Worm (Caenorhabditis elegans): ENCODE results near the gene mrps-11.

mrps-11 gene

DNA sequence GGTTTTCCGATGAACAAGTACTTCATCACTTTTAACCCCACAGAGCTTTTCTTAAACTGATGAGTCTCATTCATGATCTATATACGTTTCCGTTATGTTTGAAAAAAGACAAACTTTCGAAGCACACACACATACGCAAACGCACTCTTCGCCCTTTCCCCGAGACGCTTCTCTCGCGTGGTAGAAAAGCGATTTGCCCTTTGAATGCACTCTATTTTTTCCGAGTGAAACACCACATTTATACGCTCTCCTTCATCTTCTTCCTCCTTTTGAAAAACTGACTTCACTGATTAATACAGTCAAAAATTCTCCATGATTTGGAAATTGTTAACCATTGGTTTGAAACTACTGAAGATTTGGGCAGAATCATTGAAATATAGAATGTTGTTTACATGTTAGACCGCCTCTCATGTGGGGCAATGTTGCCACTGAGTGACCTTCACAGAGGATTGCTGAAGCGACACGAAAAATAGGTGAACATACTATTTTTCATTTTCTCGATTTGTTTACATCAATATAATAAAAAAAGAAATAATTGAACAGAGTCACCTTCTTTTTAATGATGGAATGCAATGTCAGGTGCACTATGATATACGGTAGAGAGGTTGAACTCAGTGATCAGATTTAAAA, 42.1 kb upstream of the mrps-11 start:
- no peak; the same call in 1 of the 2 replicates for TF ChIP-seq sea-1 (GFP tag; conservative IDR thresholded peaks at IDR 0.05)
- no peak for TF ChIP-seq scrt-1 (GFP tag; IDR thresholded peaks at IDR 0.05)
- TF ChIP-seq hnd-1 (tag; optimal IDR thresholded peaks at IDR 0.05): no peak
- no peak for TF ChIP-seq tbx-37 (GFP tag; conservative IDR thresholded peaks at IDR 0.05)
- no peak for TF ChIP-seq ceh-13 (GFP tag; optimal IDR thresholded peaks at IDR 0.05)
- no peak for TF ChIP-seq flt-1 (GFP tag; IDR thresholded peaks at IDR 0.05)
- TF ChIP-seq pes-1 (GFP tag; IDR thresholded peaks at IDR 0.05): no peak
- TF ChIP-seq B0310.2 (tag; optimal IDR thresholded peaks at IDR 0.05): no peak
- TF ChIP-seq tra-4 (tag; optimal IDR thresholded peaks at IDR 0.05): no peak
- no peak for TF ChIP-seq ceh-36 (tag; optimal IDR thresholded peaks at IDR 0.05)
- TF ChIP-seq aly-1 (tag; optimal IDR thresholded peaks at IDR 0.05): no peak
- TF ChIP-seq hmg-4 (GFP tag; optimal IDR thresholded peaks at IDR 0.05): no peak
- no peak for TF ChIP-seq F13C5.2 (tag; optimal IDR thresholded peaks at IDR 0.05)
- TF ChIP-seq hmbx-1 (tag; optimal IDR thresholded peaks at IDR 0.05): no peak
- no peak for TF ChIP-seq ets-7 (tag; optimal IDR thresholded peaks at IDR 0.05)
- TF ChIP-seq ama-1 (optimal IDR thresholded peaks at IDR 0.05): no peak
- no peak for TF ChIP-seq tbx-11 (GFP tag; IDR thresholded peaks at IDR 0.05)

DNA sequence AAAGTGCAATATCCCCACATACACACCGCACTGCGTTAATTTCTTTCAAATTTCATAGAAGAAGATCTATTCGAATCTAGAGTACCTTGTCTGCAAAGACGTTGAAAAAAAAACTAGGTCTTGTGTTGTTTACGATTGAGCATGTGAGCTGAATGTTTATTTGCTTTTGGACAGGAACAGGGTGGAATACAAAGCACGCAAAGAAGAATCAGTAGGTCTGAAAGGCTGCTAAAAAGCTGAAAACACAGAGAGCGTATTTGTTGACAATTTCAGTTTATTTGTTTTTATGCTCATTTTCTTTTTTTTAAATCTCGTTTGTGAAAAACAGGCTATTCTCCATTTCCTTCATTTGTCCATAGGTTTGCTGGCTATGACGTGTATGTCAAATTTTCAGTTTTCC, 40.5 kb upstream of the mrps-11 start:
- TF ChIP-seq ceh-36 (tag; optimal IDR thresholded peaks at IDR 0.05) (no peak), flt-1 (GFP tag; IDR thresholded peaks at IDR 0.05) (no peak), ama-1 (optimal IDR thresholded peaks at IDR 0.05) (no peak), pes-1 (GFP tag; IDR thresholded peaks at IDR 0.05) (no peak), scrt-1 (GFP tag; IDR thresholded peaks at IDR 0.05) (no peak), ceh-13 (GFP tag; optimal IDR thresholded peaks at IDR 0.05) (no peak), hmg-4 (GFP tag; optimal IDR thresholded peaks at IDR 0.05) (no peak), tbx-37 (GFP tag; conservative IDR thresholded peaks at IDR 0.05) (no peak), hnd-1 (tag; optimal IDR thresholded peaks at IDR 0.05) (no peak), F13C5.2 (tag; optimal IDR thresholded peaks at IDR 0.05) (no peak), sea-1 (GFP tag; conservative IDR thresholded peaks at IDR 0.05) (no peak), B0310.2 (tag; optimal IDR thresholded peaks at IDR 0.05) (no peak)

DNA sequence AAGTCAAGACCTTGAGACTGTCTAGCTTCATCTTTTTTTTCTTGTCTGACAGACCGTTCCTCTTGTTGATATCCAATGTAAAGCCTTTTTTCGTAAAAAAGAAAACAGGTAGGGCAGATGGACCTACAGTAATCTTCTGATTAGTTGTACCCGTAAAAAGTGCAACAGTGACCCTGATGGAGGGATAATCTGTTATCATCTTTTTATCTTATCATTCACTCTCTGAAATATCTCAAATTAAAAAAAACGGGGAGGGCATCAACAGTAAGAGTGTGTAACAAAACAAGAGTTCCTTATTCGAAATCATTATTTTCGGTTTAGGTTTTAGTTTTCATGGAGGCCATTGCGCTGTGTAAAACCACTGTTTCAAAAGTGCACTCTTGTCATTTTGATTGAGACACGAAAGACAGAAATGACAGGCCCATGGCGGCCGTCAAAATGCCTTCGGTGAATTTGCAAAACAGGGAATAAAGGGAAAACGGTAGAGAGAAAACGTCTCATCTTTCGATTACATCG, 39.3 kb upstream of the mrps-11 start:
- TF ChIP-seq aly-1 (tag; optimal IDR thresholded peaks at IDR 0.05): no peak
- TF ChIP-seq F13C5.2 (tag; optimal IDR thresholded peaks at IDR 0.05): no peak
- TF ChIP-seq hnd-1 (tag; optimal IDR thresholded peaks at IDR 0.05): no peak
- TF ChIP-seq ama-1 (optimal IDR thresholded peaks at IDR 0.05): no peak
- TF ChIP-seq scrt-1 (GFP tag; IDR thresholded peaks at IDR 0.05): no peak
- TF ChIP-seq sea-1 (GFP tag; conservative IDR thresholded peaks at IDR 0.05): no peak
- no peak for TF ChIP-seq tbx-11 (GFP tag; IDR thresholded peaks at IDR 0.05)
- TF ChIP-seq pes-1 (GFP tag; IDR thresholded peaks at IDR 0.05): no peak
- no peak for TF ChIP-seq tbx-37 (GFP tag; conservative IDR thresholded peaks at IDR 0.05)
- TF ChIP-seq ceh-13 (GFP tag; optimal IDR thresholded peaks at IDR 0.05): no peak
- no peak for TF ChIP-seq flt-1 (GFP tag; IDR thresholded peaks at IDR 0.05)
- no peak for TF ChIP-seq hmg-4 (GFP tag; optimal IDR thresholded peaks at IDR 0.05)
- no peak for TF ChIP-seq ceh-36 (tag; optimal IDR thresholded peaks at IDR 0.05)
- no peak for TF ChIP-seq ets-7 (tag; optimal IDR thresholded peaks at IDR 0.05)
- TF ChIP-seq B0310.2 (tag; optimal IDR thresholded peaks at IDR 0.05): no peak
- no peak for TF ChIP-seq hmbx-1 (tag; optimal IDR thresholded peaks at IDR 0.05)
- TF ChIP-seq tra-4 (tag; optimal IDR thresholded peaks at IDR 0.05): no peak

DNA sequence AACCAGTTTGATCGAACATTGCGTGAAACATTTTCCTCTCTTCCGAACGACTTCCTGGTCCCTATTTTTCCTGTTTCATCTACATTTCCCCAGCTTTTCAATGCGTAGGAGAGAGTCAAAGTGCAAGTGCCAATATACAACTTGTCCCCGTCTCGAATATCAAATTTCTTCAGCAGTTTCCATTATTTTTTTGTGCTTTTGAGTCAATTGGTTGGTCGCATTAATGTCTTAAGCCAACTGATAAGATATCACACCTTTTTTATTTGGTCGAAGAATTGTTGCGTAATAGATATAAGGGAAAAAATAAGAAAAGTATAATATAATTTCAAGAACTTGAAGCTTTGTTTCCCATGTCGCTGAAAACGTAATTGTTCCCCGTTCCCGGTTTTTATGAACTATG, 37.9 kb upstream of the mrps-11 start:
- TF ChIP-seq tbx-11 (GFP tag; IDR thresholded peaks at IDR 0.05): no peak
- TF ChIP-seq pes-1 (GFP tag; IDR thresholded peaks at IDR 0.05): no peak
- TF ChIP-seq sea-1 (GFP tag; conservative IDR thresholded peaks at IDR 0.05): no peak
- no peak for TF ChIP-seq tbx-37 (GFP tag; conservative IDR thresholded peaks at IDR 0.05)
- no peak for TF ChIP-seq scrt-1 (GFP tag; IDR thresholded peaks at IDR 0.05)
- TF ChIP-seq aly-1 (tag; optimal IDR thresholded peaks at IDR 0.05): no peak
- TF ChIP-seq hmbx-1 (tag; optimal IDR thresholded peaks at IDR 0.05): no peak
- TF ChIP-seq tra-4 (tag; optimal IDR thresholded peaks at IDR 0.05): no peak

DNA sequence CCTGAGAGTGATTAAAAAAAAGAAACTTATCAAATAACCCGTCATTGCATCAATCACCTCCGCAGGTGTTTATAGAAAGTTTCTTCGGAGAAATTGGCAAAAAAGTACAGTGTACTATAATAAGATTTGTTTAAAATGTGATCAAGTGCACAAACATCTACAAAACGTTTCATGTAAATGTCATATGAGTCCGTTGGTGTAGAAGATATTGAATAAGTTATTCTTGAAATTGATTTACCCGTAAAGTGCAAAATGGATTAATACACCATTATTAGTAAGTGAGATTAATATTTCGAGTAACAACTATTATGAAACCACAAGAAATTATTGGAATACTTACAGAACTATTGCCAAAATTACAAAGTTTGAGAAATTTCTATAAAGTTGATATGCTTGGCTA, 36.7 kb upstream of the mrps-11 start:
- TF ChIP-seq tra-4 (tag; optimal IDR thresholded peaks at IDR 0.05) (no peak), tbx-37 (GFP tag; conservative IDR thresholded peaks at IDR 0.05) (no peak), ets-7 (tag; optimal IDR thresholded peaks at IDR 0.05) (no peak), hmbx-1 (tag; optimal IDR thresholded peaks at IDR 0.05) (no peak), B0310.2 (tag; optimal IDR thresholded peaks at IDR 0.05) (no peak), ceh-13 (GFP tag; optimal IDR thresholded peaks at IDR 0.05) (no peak), hmg-4 (GFP tag; optimal IDR thresholded peaks at IDR 0.05) (no peak), ama-1 (optimal IDR thresholded peaks at IDR 0.05) (no peak), tbx-11 (GFP tag; IDR thresholded peaks at IDR 0.05) (no peak), ceh-36 (tag; optimal IDR thresholded peaks at IDR 0.05) (no peak), hnd-1 (tag; optimal IDR thresholded peaks at IDR 0.05) (no peak)

DNA sequence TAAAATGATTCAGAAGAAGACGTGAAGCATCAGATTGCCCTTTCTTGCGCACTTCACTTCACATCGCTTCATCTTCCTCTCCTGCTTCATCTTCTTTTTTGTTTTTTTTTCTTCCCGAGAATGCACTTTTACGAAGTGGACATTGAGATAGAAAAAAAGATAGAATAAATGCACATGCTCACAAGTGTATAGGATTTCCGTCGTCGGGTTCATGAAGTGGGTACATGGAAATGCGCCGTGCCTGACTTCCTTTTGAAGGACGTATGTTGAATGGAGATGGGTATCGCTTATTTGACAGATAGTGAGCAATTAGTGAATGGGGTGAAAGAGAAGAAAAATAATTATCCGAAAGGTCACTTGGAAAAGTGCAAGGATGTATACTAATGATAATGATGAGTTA, 35.7 kb upstream of the mrps-11 start:
- TF ChIP-seq tra-4 (tag; optimal IDR thresholded peaks at IDR 0.05): no peak
- no peak for TF ChIP-seq ama-1 (optimal IDR thresholded peaks at IDR 0.05)
- TF ChIP-seq sea-1 (GFP tag; conservative IDR thresholded peaks at IDR 0.05): no peak
- no peak for TF ChIP-seq tbx-37 (GFP tag; conservative IDR thresholded peaks at IDR 0.05)
- TF ChIP-seq hmbx-1 (tag; optimal IDR thresholded peaks at IDR 0.05): no peak
- no peak for TF ChIP-seq hnd-1 (tag; optimal IDR thresholded peaks at IDR 0.05)
- no peak for TF ChIP-seq ets-7 (tag; optimal IDR thresholded peaks at IDR 0.05)
- no peak for TF ChIP-seq tbx-11 (GFP tag; IDR thresholded peaks at IDR 0.05)
- no peak for TF ChIP-seq scrt-1 (GFP tag; IDR thresholded peaks at IDR 0.05)
- TF ChIP-seq aly-1 (tag; optimal IDR thresholded peaks at IDR 0.05): no peak
- TF ChIP-seq flt-1 (GFP tag; IDR thresholded peaks at IDR 0.05): no peak
- TF ChIP-seq ceh-13 (GFP tag; optimal IDR thresholded peaks at IDR 0.05): no peak
- TF ChIP-seq ceh-36 (tag; optimal IDR thresholded peaks at IDR 0.05): no peak

DNA sequence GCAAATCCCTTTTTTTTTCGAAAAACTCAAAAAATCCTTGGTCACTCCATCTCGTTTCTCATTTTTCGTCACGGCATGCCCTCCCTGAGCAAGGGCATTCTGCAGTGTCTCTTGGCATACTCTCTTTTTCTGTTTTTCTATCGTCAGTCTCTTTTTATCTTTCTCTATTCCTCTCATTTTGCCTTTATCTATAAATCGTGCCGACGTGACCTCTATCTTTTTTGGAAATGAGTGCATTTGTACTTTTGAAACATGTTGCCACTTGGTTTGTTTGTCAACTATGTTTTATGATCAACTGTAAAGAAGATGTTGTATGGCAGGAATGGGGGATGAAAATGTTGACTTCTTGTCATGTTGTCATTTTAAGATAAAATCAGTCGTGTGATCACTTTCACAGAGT, 34.5 kb upstream of the mrps-11 start:
- no peak for TF ChIP-seq tra-4 (tag; optimal IDR thresholded peaks at IDR 0.05)
- TF ChIP-seq tbx-37 (GFP tag; conservative IDR thresholded peaks at IDR 0.05): no peak
- TF ChIP-seq flt-1 (GFP tag; IDR thresholded peaks at IDR 0.05): no peak
- TF ChIP-seq sea-1 (GFP tag; conservative IDR thresholded peaks at IDR 0.05): no peak
- no peak for TF ChIP-seq hmbx-1 (tag; optimal IDR thresholded peaks at IDR 0.05)
- no peak for TF ChIP-seq scrt-1 (GFP tag; IDR thresholded peaks at IDR 0.05)
- TF ChIP-seq hmg-4 (GFP tag; optimal IDR thresholded peaks at IDR 0.05): no peak
- TF ChIP-seq tbx-11 (GFP tag; IDR thresholded peaks at IDR 0.05): no peak
- TF ChIP-seq F13C5.2 (tag; optimal IDR thresholded peaks at IDR 0.05): no peak
- no peak for TF ChIP-seq ceh-13 (GFP tag; optimal IDR thresholded peaks at IDR 0.05)
